Worm (Caenorhabditis elegans): ENCODE measurements around the gene str-253.

DNA sequence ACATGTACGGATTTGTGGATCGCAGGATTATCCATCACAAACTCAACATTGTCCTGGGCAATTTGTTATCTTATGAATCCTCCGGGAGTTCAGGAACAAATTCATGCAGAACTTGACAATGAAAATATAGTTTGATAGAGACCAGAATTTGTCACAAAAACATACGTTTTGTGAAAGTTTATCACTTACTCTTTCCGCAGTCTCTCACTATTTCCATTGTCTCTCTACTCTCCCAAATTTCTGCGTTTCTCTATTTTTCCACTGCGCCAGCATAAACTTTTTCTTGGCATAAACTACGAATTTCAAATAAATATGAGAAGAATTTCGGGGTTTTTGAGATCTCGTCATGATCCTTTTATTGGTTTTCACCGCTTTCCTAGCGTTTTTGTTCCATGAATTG is 11.8 kb downstream of the str-253 start, which contains the start of gene cyp-33C3:
- no peak for TF ChIP-seq dpl-1 (GFP tag; optimal IDR thresholded peaks at IDR 0.05)
- TF ChIP-seq Y53F4B.3 (GFP tag; IDR thresholded peaks at IDR 0.05): no peak
- TF ChIP-seq ama-1 (optimal IDR thresholded peaks at IDR 0.05): no peak
- TF ChIP-seq ama-1 (GFP tag; optimal IDR thresholded peaks at IDR 0.05): no peak

Measured in whole organism, young adult.